Worm (Caenorhabditis elegans) whole organism, L4/young adult: ENCODE measurements around the gene F10E9.11.

Experiments
- W03F9.2 ChIP-seq: fragments of 150-350 bp; optimal IDR thresholded peaks from 2 replicates; lab custom pipeline; 2014; ENCODE audit warnings: missing biosample characterization, missing genetic modification characterization
- him-1 ChIP-seq: sonication (generic microtip); optimal IDR thresholded peaks from 2 replicates; lab custom pipeline; 2016; ENCODE audit warnings: missing genotype, missing genetic modification reagents, missing genetic modification characterization, missing compliant biosample characterization

ce11 chrIII:8271676-8272225 lies 47.3 kb downstream of the F10E9.11 start, which contains the start of the genes mps-4 and F09G8.10:
- TF ChIP-seq W03F9.2 (no peak), him-1 (tag; lab: Kevin White, UChicago) (no peak)
